Worm (Caenorhabditis elegans): ENCODE measurements around the gene F13D11.4.
A peak's percentile ranks its signal among the peaks of the same experiment; 100 is the strongest.

The F13D11.4 gene

DNA sequence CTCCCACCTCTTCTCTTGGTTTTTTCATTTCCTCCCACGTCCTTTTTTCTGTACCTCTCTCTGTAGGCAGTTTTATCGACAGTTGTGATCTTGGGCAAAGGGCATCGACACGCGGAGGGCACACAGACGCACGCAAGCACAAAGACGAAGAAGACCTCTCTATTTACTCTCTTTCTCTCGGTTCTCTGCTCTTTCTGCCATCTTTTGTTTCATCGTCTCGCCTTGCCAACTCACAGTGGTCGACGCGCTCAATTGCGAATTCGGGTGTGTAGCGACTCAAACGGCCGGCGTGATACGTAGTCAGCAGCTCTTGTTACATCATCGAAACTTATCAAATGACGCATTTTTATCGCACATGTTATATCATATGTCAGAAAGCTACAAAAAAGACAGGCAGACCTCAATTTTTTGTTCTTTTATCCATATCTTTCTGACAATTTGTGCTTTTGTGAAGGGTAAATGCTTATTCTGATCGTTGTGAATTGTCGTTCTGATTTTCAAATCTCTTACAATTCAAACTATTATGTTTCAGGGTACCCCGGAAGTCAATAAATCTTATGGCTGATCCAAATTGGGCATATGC is 6.5 kb upstream of the F13D11.4 start, which contains the start of gene puf-9 (continued):
- TF ChIP-seq nfya-1 (tag; optimal IDR thresholded peaks at IDR 0.05; ENCODE audit: borderline replicate concordance, insufficient read depth) (no peak), dox-1 (GFP tag; IDR thresholded peaks at IDR 0.05) (peak; percentile 95), egrh-3 (GFP tag; IDR thresholded peaks at IDR 0.05) (peak; percentile 74; the same call in 1 of the 2 replicates), snpc-4 (GFP tag; optimal IDR thresholded peaks at IDR 0.05) (peak; percentile 37), snpc-4 (tag; optimal IDR thresholded peaks at IDR 0.05) (peak; percentile 79 to 87 (median 82)), madf-6 (GFP tag; IDR thresholded peaks at IDR 0.05) (peak; percentile 47), snpc-1.1 (tag; optimal IDR thresholded peaks at IDR 0.05; ENCODE audit: insufficient read depth) (no peak), ama-1 (optimal IDR thresholded peaks at IDR 0.05) (no peak), ama-1 (GFP tag; optimal IDR thresholded peaks at IDR 0.05) (peak in 1 of 2 experiments; percentile 1), unc-62 (GFP tag; optimal IDR thresholded peaks at IDR 0.05) (peak; percentile 95), ztf-25 (GFP tag; IDR thresholded peaks at IDR 0.05) (no peak), lin-26 (GFP tag; IDR thresholded peaks at IDR 0.05) (peak; percentile 90), let-526 (GFP tag; IDR thresholded peaks at IDR 0.05) (peak; percentile 90), efl-1 (GFP tag; optimal IDR thresholded peaks at IDR 0.05) (no peak), xnd-1 (tag; optimal IDR thresholded peaks at IDR 0.05) (no peak), hlh-12 (tag; optimal IDR thresholded peaks at IDR 0.05) (no peak), F57A8.1 (GFP tag; optimal IDR thresholded peaks at IDR 0.05) (no peak), F22D6.2 (tag; optimal IDR thresholded peaks at IDR 0.05) (peak; percentile 93), rcor-1 (GFP tag; IDR thresholded peaks at IDR 0.05) (peak; percentile 83), nfya-2 (GFP tag; IDR thresholded peaks at IDR 0.05) (no peak), ztf-6 (GFP tag; IDR thresholded peaks at IDR 0.05) (peak; percentile 59; the same call in 1 of the 2 replicates), T07F8.4 (tag; optimal IDR thresholded peaks at IDR 0.05) (peak; percentile 19), ekl-4 (GFP tag; IDR thresholded peaks at IDR 0.05) (peak; percentile 93), nhr-27 (tag; optimal IDR thresholded peaks at IDR 0.05) (peak; percentile 47), hmg-1.2 (GFP tag; IDR thresholded peaks at IDR 0.05) (peak; percentile 92), unc-130 (GFP tag; optimal IDR thresholded peaks at IDR 0.05) (no peak), F49E8.2 (tag; optimal IDR thresholded peaks at IDR 0.05; ENCODE audit: insufficient read depth) (no peak), sea-2 (GFP tag; IDR thresholded peaks at IDR 0.05) (peak; percentile 22; the same call in 1 of the 2 replicates), F39B2.1 (GFP tag; IDR thresholded peaks at IDR 0.05) (0 out of 2 replicates have a peak, but pooled peaks have one; percentile 44), F23B12.7 (tag; optimal IDR thresholded peaks at IDR 0.05; ENCODE audit: insufficient read depth) (peak; percentile 85), ztf-18 (tag; optimal IDR thresholded peaks at IDR 0.05) (peak; percentile 78), hsf-1 (GFP tag; IDR thresholded peaks at IDR 0.05) (no peak), ztf-22 (GFP tag; optimal IDR thresholded peaks at IDR 0.05) (peak; percentile 97), aptf-3 (GFP tag; IDR thresholded peaks at IDR 0.05) (no peak), lin-54 (GFP tag; optimal IDR thresholded peaks at IDR 0.05) (peak; percentile 82), nhr-90 (tag; optimal IDR thresholded peaks at IDR 0.05) (peak; percentile 95), chd-7 (tag; optimal IDR thresholded peaks at IDR 0.05) (peak; percentile 98), gei-17 (GFP tag; optimal IDR thresholded peaks at IDR 0.05) (peak; percentile 90), T26A5.8 (tag; optimal IDR thresholded peaks at IDR 0.05) (no peak), zfh-2 (GFP tag; conservative IDR thresholded peaks at IDR 0.05) (peak; percentile 99)

All from whole organism, young adult.